Worm (Caenorhabditis elegans) whole organism, L4 larva: ENCODE data around the gene F20B6.5.

ENCODE experiments used
- F26F4.8 ChIP-seq: fragments of 200-800 bp; sonication (Bioruptor generic); conservative IDR thresholded peaks from 2 replicates; pipeline ENCODE4 v1.3.6; 2022; ENCODE audit warnings: missing genetic modification characterization, missing compliant biosample characterization
- F37D6.2 ChIP-seq: sonication (generic microtip); optimal IDR thresholded peaks from 2 replicates; lab custom pipeline; 2016; ENCODE audit warnings: mild to moderate bottlenecking, missing genetic modification characterization, missing compliant biosample characterization
- F44E2.7 ChIP-seq: fragments of 200-800 bp; sonication (Bioruptor generic); IDR thresholded peaks from 2 replicates; pipeline ENCODE4 v2.1.2; 2022; ENCODE audit warnings: missing genetic modification characterization, missing compliant biosample characterization
- F49E8.2 ChIP-seq: sonication (generic microtip); optimal IDR thresholded peaks from 2 replicates; lab custom pipeline; 2016; ENCODE audit warnings: missing compliant biosample characterization, mild to moderate bottlenecking, missing genetic modification characterization, borderline replicate concordance
- R02D3.7 ChIP-seq: fragments of 150-350 bp; sonication (generic microtip); optimal IDR thresholded peaks from 3 replicates; lab custom pipeline; 2014; ENCODE audit warnings: missing biosample characterization, missing genetic modification characterization
- aha-1 ChIP-seq: fragments of 150-350 bp; peaks from one replicate; lab custom pipeline; 2014; ENCODE audit warnings: missing biosample characterization, missing genetic modification characterization
- ama-1 ChIP-seq: fragments of 150-350 bp; optimal IDR thresholded peaks from 2 replicates; lab custom pipeline; 2014; ENCODE audit warnings: inconsistent platforms, mixed read lengths
- arid-1 ChIP-seq: fragments of 200-800 bp; sonication (Bioruptor generic); conservative IDR thresholded peaks from 2 replicates; pipeline ENCODE4 v1.3.6; 2022; ENCODE audit warnings: missing genetic modification reagents, missing genetic modification characterization, missing compliant biosample characterization
- ceh-20 ChIP-seq: fragments of 200-800 bp; sonication (Bioruptor generic); IDR thresholded peaks from 2 replicates; pipeline ENCODE4 v1.3.6; 2022; ENCODE audit warnings: missing genetic modification reagents, missing genetic modification characterization, missing compliant biosample characterization
- ceh-62 ChIP-seq: sonication (generic microtip); optimal IDR thresholded peaks from 2 replicates; lab custom pipeline; 2017; ENCODE audit warnings: missing biosample characterization, missing genetic modification characterization
- cey-2 ChIP-seq: sonication (generic microtip); optimal IDR thresholded peaks from 3 replicates; lab custom pipeline; 2017; ENCODE audit warnings: missing genetic modification characterization, mild to moderate bottlenecking, missing compliant biosample characterization, antibody characterized with exemption, borderline replicate concordance; ENCODE audit not compliant: insufficient read depth
- daf-8 ChIP-seq: fragments of 200-800 bp; sonication (Bioruptor generic); IDR thresholded peaks from 2 replicates; pipeline ENCODE4 v1.3.6; 2022; ENCODE audit warnings: missing genetic modification characterization, missing compliant biosample characterization
- dpl-1 ChIP-seq: fragments of 150-350 bp; optimal IDR thresholded peaks from 2 replicates; lab custom pipeline; 2014; ENCODE audit warnings: missing biosample characterization, missing genetic modification reagents, missing genetic modification characterization
- fkh-10 ChIP-seq: fragments of 150-350 bp; optimal IDR thresholded peaks from 2 replicates; lab custom pipeline; 2014; ENCODE audit warnings: missing biosample characterization, missing genetic modification reagents, missing genetic modification characterization
- hlh-11 ChIP-seq: fragments of 200-800 bp; sonication (Bioruptor generic); optimal IDR thresholded peaks from 2 replicates; lab custom pipeline; 2018; ENCODE audit warnings: mild to moderate bottlenecking, missing genetic modification characterization, missing compliant biosample characterization
- hlh-30 ChIP-seq: sonication (generic microtip); optimal IDR thresholded peaks from 2 replicates; lab custom pipeline; 2017; ENCODE audit warnings: antibody characterized with exemption, mild to moderate bottlenecking, missing genetic modification characterization, missing compliant biosample characterization; ENCODE audit not compliant: insufficient read depth
- hmg-1.1 ChIP-seq: fragments of 200-800 bp; sonication (Bioruptor generic); IDR thresholded peaks from 2 replicates; pipeline ENCODE4 v1.3.6; 2022; ENCODE audit warnings: missing genetic modification reagents, missing genetic modification characterization, missing compliant biosample characterization
- jun-1 ChIP-seq: fragments of 150-350 bp; optimal IDR thresholded peaks from 2 replicates; lab custom pipeline; 2014; ENCODE audit warnings: missing biosample characterization, missing genetic modification reagents, missing genetic modification characterization
- lin-1 ChIP-seq: fragments of 200-800 bp; sonication (Bioruptor generic); IDR thresholded peaks from 2 replicates; pipeline ENCODE4 v1.3.6; 2022; ENCODE audit warnings: missing genetic modification reagents, missing genetic modification characterization, missing compliant biosample characterization
- lin-13 ChIP-seq: fragments of 150-350 bp; optimal IDR thresholded peaks from 2 replicates; lab custom pipeline; 2014; ENCODE audit warnings: missing biosample characterization, missing genetic modification reagents, missing genetic modification characterization
- lin-15B ChIP-seq: fragments of 150-350 bp; sonication (generic microtip); optimal IDR thresholded peaks from 3 replicates; lab custom pipeline; 2014; ENCODE audit warnings: missing biosample characterization, missing genetic modification characterization
- lsy-2 ChIP-seq, 2 experiments: fragments of 150-350 bp in 1 of 2; sonication (generic microtip) in 1 of 2; optimal IDR thresholded peaks; 2 replicates each; lab custom pipeline; 2014 to 2017; ENCODE audit warnings: missing biosample characterization in 2 of 2, missing genetic modification characterization in 2 of 2
- madf-9 ChIP-seq: fragments of 200-800 bp; sonication (Bioruptor generic); conservative IDR thresholded peaks from 2 replicates; pipeline ENCODE4 v1.3.6; 2022; ENCODE audit warnings: missing genetic modification reagents, missing genetic modification characterization, missing compliant biosample characterization
- mdl-1 ChIP-seq, 2 experiments: fragments of 150-350 bp in 1 of 2; sonication (generic microtip) in 1 of 2; optimal IDR thresholded peaks; 2 replicates each; lab custom pipeline; 2014 to 2017; ENCODE audit warnings: missing biosample characterization in 2 of 2, missing genetic modification characterization in 2 of 2
- mep-1 ChIP-seq: fragments of 150-350 bp; sonication (generic microtip); optimal IDR thresholded peaks from 3 replicates; lab custom pipeline; 2014; ENCODE audit warnings: missing biosample characterization, missing genetic modification characterization
- mes-2 ChIP-seq: sonication (generic microtip); optimal IDR thresholded peaks from 2 replicates; lab custom pipeline; 2016; ENCODE audit warnings: missing genotype, mild to moderate bottlenecking, missing genetic modification characterization, missing compliant biosample characterization; ENCODE audit not compliant: poor library complexity, severe bottlenecking
- nhr-102 ChIP-seq: sonication (generic microtip); optimal IDR thresholded peaks from 2 replicates; lab custom pipeline; 2016; ENCODE audit warnings: mild to moderate bottlenecking, missing genetic modification characterization, moderate library complexity, missing compliant biosample characterization
- nhr-42 ChIP-seq: fragments of 200-800 bp; sonication (Bioruptor generic); IDR thresholded peaks from 2 replicates; pipeline ENCODE4 v1.3.6; 2022; ENCODE audit warnings: missing genetic modification characterization, missing compliant biosample characterization
- nhr-6 ChIP-seq: fragments of 150-350 bp; optimal IDR thresholded peaks from 2 replicates; lab custom pipeline; 2014; ENCODE audit warnings: missing biosample characterization, missing genetic modification characterization
- pha-4 ChIP-seq, 2 experiments: fragments of 150-350 bp in 1 of 2; fragments of 200-800 bp in 1 of 2; sonication (Bioruptor generic) in 1 of 2; IDR thresholded peaks in 1 of 2; optimal IDR thresholded peaks in 1 of 2; 2 replicates each; pipeline versions ENCODE4 v1.3.6 to Lab custom; 2014 to 2022; ENCODE audit warnings: missing genetic modification characterization in 2 of 2, missing genetic modification reagents in 2 of 2, missing biosample characterization in 1 of 2, missing compliant biosample characterization in 1 of 2
- sdz-12 ChIP-seq: fragments of 200-800 bp; sonication (Bioruptor generic); optimal IDR thresholded peaks from 2 replicates; lab custom pipeline; 2018; ENCODE audit warnings: mild to moderate bottlenecking, missing genetic modification characterization, missing compliant biosample characterization
- snpc-4 ChIP-seq: fragments of 150-350 bp; optimal IDR thresholded peaks from 2 replicates; lab custom pipeline; 2014; ENCODE audit warnings: missing biosample characterization, missing genetic modification characterization
- unc-130 ChIP-seq: sonication (generic microtip); optimal IDR thresholded peaks from 2 replicates; lab custom pipeline; 2016; ENCODE audit warnings: missing genetic modification reagents, missing genetic modification characterization, missing compliant biosample characterization
- unc-39 ChIP-seq: sonication (generic microtip); optimal IDR thresholded peaks from 2 replicates; lab custom pipeline; 2017; ENCODE audit warnings: missing biosample characterization, missing genetic modification characterization
- unc-62 ChIP-seq, 3 experiments: fragments of 150-350 bp in 1 of 3; sonication (generic microtip); optimal IDR thresholded peaks in 2 of 3; peaks in 1 of 3; 1 replicate in 1 of 3; 2 replicates in 2 of 3; lab custom pipeline; 2014 to 2017; ENCODE audit warnings: missing biosample characterization in 3 of 3, missing genetic modification characterization in 3 of 3, missing genetic modification reagents in 3 of 3, missing genotype in 1 of 3
- zfp-3 ChIP-seq: fragments of 200-800 bp; sonication (Bioruptor generic); conservative IDR thresholded peaks from 2 replicates; pipeline ENCODE4 v1.3.6; 2022; ENCODE audit warnings: missing genetic modification reagents, missing genetic modification characterization, missing compliant biosample characterization

F20B6.5 gene

ce11 chrX:4157896-4158295 lies 41.8 kb downstream of the F20B6.5 start (continued):
- TF ChIP-seq F49E8.2 (tag; lab: Kevin White, UChicago), result no peak
- TF ChIP-seq madf-9 (GFP tag; lab: Robert Waterston, UW), result no peak
- TF ChIP-seq nhr-6 (tag; lab: Kevin White, UChicago), result no peak
- TF ChIP-seq ceh-62 (tag; lab: Kevin White, UChicago), result no peak
- no peak for TF ChIP-seq lin-1 (GFP tag; lab: Robert Waterston, UW)
- peak; percentile 62 for TF ChIP-seq hlh-30 (tag; lab: Kevin White, UChicago)
- no peak for TF ChIP-seq R02D3.7 (tag; lab: Kevin White, UChicago)
- peak in 1 of 2 experiments; percentile 41 for TF ChIP-seq mdl-1 (tag; optimal IDR thresholded peaks at IDR 0.05; lab: Kevin White, UChicago)
- peak in 1 of 2 experiments; percentile 27 for TF ChIP-seq unc-62 (GFP tag; optimal IDR thresholded peaks at IDR 0.05 in 1 of 2; lab: Kevin White, UChicago)
- no peak for TF ChIP-seq unc-62 (tag; optimal IDR thresholded peaks at IDR 0.05; lab: Kevin White, UChicago)
- TF ChIP-seq fkh-10 (GFP tag; lab: Kevin White, UChicago), result no peak
- no peak for TF ChIP-seq sdz-12 (GFP tag; lab: Kevin White, UChicago)
- TF ChIP-seq F26F4.8, result no peak
- no peak for TF ChIP-seq F37D6.2 (tag; lab: Kevin White, UChicago)
- TF ChIP-seq lin-15B (tag; lab: Kevin White, UChicago), result no peak
- TF ChIP-seq ama-1 (lab: Kevin White, UChicago), result no peak
- TF ChIP-seq mes-2 (tag; lab: Kevin White, UChicago), result peak; percentile 33
- no peak for TF ChIP-seq daf-8 (GFP tag; lab: Robert Waterston, UW)
- TF ChIP-seq unc-39, result no peak
- TF ChIP-seq nhr-42 (GFP tag; lab: Robert Waterston, UW), result no peak
- TF ChIP-seq cey-2, result no peak
- no peak for TF ChIP-seq nhr-102 (tag; lab: Kevin White, UChicago)
- TF ChIP-seq zfp-3 (GFP tag; lab: Robert Waterston, UW), result no peak
- TF ChIP-seq mep-1 (tag; lab: Kevin White, UChicago), result no peak
- TF ChIP-seq hlh-11 (tag; lab: Kevin White, UChicago), result peak; percentile 43
- TF ChIP-seq lsy-2 (tag; optimal IDR thresholded peaks at IDR 0.05; lab: Kevin White, UChicago), result no peak
- no peak for TF ChIP-seq unc-130 (GFP tag; lab: Kevin White, UChicago)
- TF ChIP-seq aha-1 (tag; lab: Kevin White, UChicago), result peak; percentile 48
- no peak for TF ChIP-seq arid-1 (GFP tag; lab: Robert Waterston, UW)
- TF ChIP-seq dpl-1 (GFP tag; lab: Kevin White, UChicago), result no peak
- TF ChIP-seq jun-1 (tag; lab: Kevin White, UChicago), result no peak
- peak; percentile 36; the same call in 1 of the 2 replicates for TF ChIP-seq hmg-1.1
- TF ChIP-seq snpc-4 (tag; lab: Kevin White, UChicago), result no peak
- TF ChIP-seq pha-4 (GFP tag; IDR thresholded peaks at IDR 0.05; lab: Robert Waterston, UW), result no peak
- TF ChIP-seq pha-4 (tag; optimal IDR thresholded peaks at IDR 0.05; lab: Kevin White, UChicago), result no peak
- no peak for TF ChIP-seq lin-13

ce11 chrX:4154784-4155183 lies 44.9 kb downstream of the F20B6.5 start:
- no peak for TF ChIP-seq F44E2.7
- 0 out of 2 replicates have a peak, but pooled peaks have one; percentile 24 for TF ChIP-seq ceh-20 (GFP tag; lab: Robert Waterston, UW)
- peak; percentile 17 for TF ChIP-seq mep-1 (tag; lab: Kevin White, UChicago)
- TF ChIP-seq, all 104 proteins: peak for 2

- TF ChIP-seq mes-2 (tag; lab: Kevin White, UChicago), result no peak
- peak in 1 of 2 experiments; percentile 20 for TF ChIP-seq unc-62 (GFP tag; optimal IDR thresholded peaks at IDR 0.05 in 1 of 2; lab: Kevin White, UChicago)
- no peak for TF ChIP-seq unc-62 (tag; optimal IDR thresholded peaks at IDR 0.05; lab: Kevin White, UChicago)
These were observed 46.4 kb downstream of the F20B6.5 start, which contains the start of gene nck-1 for ce11 chrX:4153343-4153742. Gene nck-1 (minus strand): TSS chrX:4153443.
